Fruit fly (Drosophila melanogaster) whole organism, wandering third instar larva: Measurements from ENCODE around the gene mRpL23.

ENCODE experiments used
- CG32264 ChIP-seq: fragments of 200-800 bp; sonication (Bioruptor generic); optimal IDR thresholded peaks from 2 replicates; lab custom pipeline; 2016; ENCODE audit warnings: missing biosample characterization, missing genetic modification characterization
- CG9705 ChIP-seq: fragments of 200-800 bp; sonication (Bioruptor generic); optimal IDR thresholded peaks from 2 replicates; lab custom pipeline; 2018; ENCODE audit warnings: missing biosample characterization, mild to moderate bottlenecking, missing genetic modification characterization
- GATAd ChIP-seq: sonication (Bioruptor generic); optimal IDR thresholded peaks from 2 replicates; lab custom pipeline; 2016; ENCODE audit warnings: missing biosample characterization, missing genetic modification characterization
- HLH106 ChIP-seq: fragments of 200-800 bp; optimal IDR thresholded peaks from 3 replicates; lab custom pipeline; 2019; ENCODE audit warnings: missing biosample characterization, mild to moderate bottlenecking, missing genetic modification characterization, moderate library complexity
- Hnf4 ChIP-seq: fragments of 200-800 bp; sonication (Bioruptor generic); optimal IDR thresholded peaks from 2 replicates; lab custom pipeline; 2016; ENCODE audit warnings: missing biosample characterization, mild to moderate bottlenecking, missing genetic modification characterization
- Hr78 ChIP-seq: fragments of >200 bp; optimal IDR thresholded peaks from 2 replicates; lab custom pipeline; 2017; ENCODE audit warnings: missing biosample characterization, missing genetic modification characterization
- Jra ChIP-seq: sonication (Bioruptor generic); optimal IDR thresholded peaks from 2 replicates; lab custom pipeline; 2016; ENCODE audit warnings: missing biosample characterization, missing genetic modification characterization
- Myc ChIP-seq: fragments of >200 bp; optimal IDR thresholded peaks from 2 replicates; lab custom pipeline; 2017
- OdsH ChIP-seq: fragments of 200-800 bp; sonication (Bioruptor generic); optimal IDR thresholded peaks from 2 replicates; lab custom pipeline; 2016; ENCODE audit warnings: missing biosample characterization, mild to moderate bottlenecking, missing genetic modification characterization
- pan ChIP-seq: fragments of >200 bp; optimal IDR thresholded peaks from 2 replicates; lab custom pipeline; 2017
- psq ChIP-seq: fragments of 200-800 bp; sonication (Bioruptor generic); optimal IDR thresholded peaks from 3 replicates; lab custom pipeline; 2017; ENCODE audit warnings: missing biosample characterization, mild to moderate bottlenecking, missing genetic modification characterization, moderate library complexity
- sage ChIP-seq: fragments of 200-800 bp; sonication (Bioruptor generic); optimal IDR thresholded peaks from 2 replicates; lab custom pipeline; 2016; ENCODE audit warnings: missing biosample characterization, mild to moderate bottlenecking, missing genetic modification characterization
- usp ChIP-seq: fragments of >200 bp; optimal IDR thresholded peaks from 2 replicates; lab custom pipeline; 2017; ENCODE audit warnings: missing biosample characterization, missing genetic modification characterization

DNA sequence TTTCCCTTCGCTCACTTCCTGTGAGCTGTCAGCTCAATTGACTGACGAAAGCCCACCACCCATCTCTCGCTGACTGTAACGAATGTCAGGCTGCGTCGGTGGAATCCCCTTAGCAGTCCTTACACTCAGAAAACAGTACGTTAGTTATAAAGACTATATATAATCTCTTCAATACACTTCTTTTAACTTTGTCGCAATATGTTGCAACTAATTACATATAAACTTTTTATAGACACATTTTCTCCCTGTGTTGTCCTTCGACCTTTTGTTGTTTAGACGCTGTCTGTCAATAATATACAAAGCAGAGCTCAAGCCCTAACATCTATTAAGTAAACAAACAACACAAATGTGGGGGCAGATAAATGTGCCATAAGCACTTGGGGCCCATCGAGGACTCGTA is 47.6 kb upstream of the mRpL23 start:
- TF ChIP-seq OdsH = no peak
- no peak for TF ChIP-seq pan (lab: Kevin White, UChicago)
- TF ChIP-seq CG9705 (GFP tag; lab: Kevin White, UChicago) = no peak
- no peak for TF ChIP-seq CG32264 (GFP tag; lab: Kevin White, UChicago)
- no peak for TF ChIP-seq Myc
- TF ChIP-seq GATAd (GFP tag; lab: Kevin White, UChicago) = no peak
- no peak for TF ChIP-seq sage (GFP tag; lab: Kevin White, UChicago)
- no peak for TF ChIP-seq Jra
- TF ChIP-seq HLH106 (tag; lab: Kevin White, UChicago) = no peak
- TF ChIP-seq psq (GFP tag; lab: Kevin White, UChicago) = no peak
- TF ChIP-seq Hr78 (GFP tag; lab: Kevin White, UChicago) = no peak
- TF ChIP-seq usp = no peak
- no peak for TF ChIP-seq Hnf4 (GFP tag; lab: Kevin White, UChicago)
